Fruit fly (Drosophila melanogaster): ENCODE results near the gene CG18858.

- TF ChIP-seq EcR (GFP tag; optimal IDR thresholded peaks at IDR 0.05), result no peak
- no peak for TF ChIP-seq CG13204 (GFP tag; optimal IDR thresholded peaks at IDR 0.05)
- no peak for TF ChIP-seq CG32121 (GFP tag; IDR thresholded peaks at IDR 0.05)
- no peak for TF ChIP-seq CG14655 (GFP tag; optimal IDR thresholded peaks at IDR 0.05)
- TF ChIP-seq CG4496 (GFP tag; IDR thresholded peaks at IDR 0.05), result no peak
- no peak for TF ChIP-seq Ets98B (GFP tag; IDR thresholded peaks at IDR 0.05)
- no peak for TF ChIP-seq CG15710 (tag; optimal IDR thresholded peaks at IDR 0.05)
- TF ChIP-seq Snoo (tag; optimal IDR thresholded peaks at IDR 0.05), result no peak
- no peak for TF ChIP-seq CG9948 (tag; optimal IDR thresholded peaks at IDR 0.05)
Measured at dm6 chr2L:20428382-20428755, 30.5 kb downstream of the CG18858 start.
